1 fruit fly cellular context compared by ENCODE assay signal in the genomic region with DNA sequence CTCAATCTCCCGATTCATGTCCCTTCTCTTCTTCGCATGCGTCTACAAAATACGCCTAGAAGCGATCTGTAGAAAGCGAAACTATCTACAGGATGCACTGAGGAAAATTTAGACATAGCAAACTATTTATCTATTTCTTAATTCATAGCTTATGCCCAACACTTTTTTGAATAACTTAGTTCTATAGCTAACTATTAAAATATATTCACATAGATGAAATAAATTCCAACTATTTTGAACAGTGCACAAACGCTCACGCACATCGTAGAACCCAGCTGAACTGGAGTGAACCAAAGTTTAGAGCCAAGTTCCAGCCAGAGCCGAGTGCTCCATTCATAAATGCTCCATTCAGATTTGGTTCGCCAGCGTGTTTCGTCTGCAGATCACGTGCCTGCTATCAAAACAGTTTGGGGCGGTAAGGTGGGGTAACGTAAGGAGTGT.
TF ChIP-seq lines count a peak whose summit lies in the region.

No protein-coding gene starts in this region.

TF ChIP-seq in whole organism, embryonic, 481 proteins besides CTCF, POLR2A, EP300 and RAD21 (continued from another document):
- TF ChIP-seq CG16863 (GFP tag; optimal IDR thresholded peaks at IDR 0.05; lab: Kevin White, UChicago) (peak; percentile 25), vvl (GFP tag; IDR thresholded peaks at IDR 0.05; lab: Robert Waterston, UW) (peak; percentile 51), Hr51 (GFP tag; optimal IDR thresholded peaks at IDR 0.05; lab: Kevin White, UChicago) (peak in 1 of 2 experiments; percentile 9), Doc3 (GFP tag; IDR thresholded peaks at IDR 0.05; lab: Robert Waterston, UW; ENCODE audit: partially characterized antibody) (no peak), prd (optimal IDR thresholded peaks at IDR 0.05; lab: Kevin White, UChicago) (no peak), prd (GFP tag; IDR thresholded peaks at IDR 0.05; lab: Robert Waterston, UW) (peak; percentile 75), odd (GFP tag; optimal IDR thresholded peaks at IDR 0.05; lab: Kevin White, UChicago) (no peak), sob (GFP tag; IDR thresholded peaks at IDR 0.05; lab: Robert Waterston, UW) (peak; percentile 58), fd102C (GFP tag; optimal IDR thresholded peaks at IDR 0.05; lab: Kevin White, UChicago) (no peak), CG2678 (tag; optimal IDR thresholded peaks at IDR 0.05; lab: Kevin White, UChicago) (peak; percentile 64), lab (GFP tag; optimal IDR thresholded peaks at IDR 0.05; lab: Kevin White, UChicago) (peak; percentile 44), CG9727 (GFP tag; optimal IDR thresholded peaks at IDR 0.05; lab: Kevin White, UChicago) (peak; percentile 68), CG2120 (GFP tag; optimal IDR thresholded peaks at IDR 0.05; lab: Kevin White, UChicago) (peak; percentile 56), Camta (GFP tag; optimal IDR thresholded peaks at IDR 0.05; lab: Kevin White, UChicago) (peak; percentile 34), HLH4C (GFP tag; IDR thresholded peaks at IDR 0.05; lab: Robert Waterston, UW; ENCODE audit: partially characterized antibody) (no peak), gcm2 (GFP tag; optimal IDR thresholded peaks at IDR 0.05; lab: Kevin White, UChicago) (peak; percentile 7), Neu2 (GFP tag; optimal IDR thresholded peaks at IDR 0.05; lab: Kevin White, UChicago; ENCODE audit: borderline replicate concordance) (no peak), CG15696 (tag; optimal IDR thresholded peaks at IDR 0.05; lab: Kevin White, UChicago) (peak; percentile 21), nmo (GFP tag; optimal IDR thresholded peaks at IDR 0.05; lab: Kevin White, UChicago) (peak; percentile 45), Gug (GFP tag; IDR thresholded peaks at IDR 0.05; lab: Robert Waterston, UW) (0 out of 4 replicates have a peak, but pooled peaks have one; percentile 4), CG12299 (tag; optimal IDR thresholded peaks at IDR 0.05; lab: Kevin White, UChicago) (no peak), Chrac-16 (GFP tag; optimal IDR thresholded peaks at IDR 0.05; lab: Kevin White, UChicago) (peak; percentile 11), Max (GFP tag; optimal IDR thresholded peaks at IDR 0.05; lab: Kevin White, UChicago) (peak; percentile 23), unc-4 (GFP tag; IDR thresholded peaks at IDR 0.05; lab: Robert Waterston, UW; ENCODE audit: partially characterized antibody) (no peak), CG3847 (GFP tag; IDR thresholded peaks at IDR 0.05; lab: Robert Waterston, UW) (peak; percentile 58), klu (GFP tag; IDR thresholded peaks at IDR 0.05; lab: Robert Waterston, UW) (peak; percentile 38; the same call in 1 of the 2 replicates), PHDP (tag; optimal IDR thresholded peaks at IDR 0.05; lab: Kevin White, UChicago) (peak; percentile 26), chif (GFP tag; optimal IDR thresholded peaks at IDR 0.05; lab: Kevin White, UChicago) (peak in 1 of 2 experiments; percentile 43), Sry-β (GFP tag; optimal IDR thresholded peaks at IDR 0.05; lab: Kevin White, UChicago) (no peak), Poxn (GFP tag; IDR thresholded peaks at IDR 0.05; lab: Robert Waterston, UW) (no peak), pan (optimal IDR thresholded peaks at IDR 0.05; lab: Kevin White, UChicago) (no peak), pan (GFP tag; optimal IDR thresholded peaks at IDR 0.05 in 1 of 2, IDR thresholded peaks at IDR 0.05 in 1 of 2) (peak in 1 of 2 experiments; percentile 61), E2f2 (GFP tag; IDR thresholded peaks at IDR 0.05; lab: Robert Waterston, UW) (0 out of 2 replicates have a peak, but pooled peaks have one; percentile 21), org-1 (GFP tag; optimal IDR thresholded peaks at IDR 0.05; lab: Kevin White, UChicago) (no peak), CG3407 (GFP tag; optimal IDR thresholded peaks at IDR 0.05; lab: Kevin White, UChicago) (no peak), fd96Cb (tag; optimal IDR thresholded peaks at IDR 0.05; lab: Kevin White, UChicago) (peak; percentile 45), CG11696 (GFP tag; IDR thresholded peaks at IDR 0.05; lab: Robert Waterston, UW) (no peak), Rx (GFP tag; IDR thresholded peaks at IDR 0.05; lab: Robert Waterston, UW) (peak; percentile 25; the same call in 1 of the 2 replicates), CG10959 (GFP tag; IDR thresholded peaks at IDR 0.05; lab: Robert Waterston, UW) (peak; percentile 45; the same call in 1 of the 2 replicates), Usf (GFP tag; optimal IDR thresholded peaks at IDR 0.05; lab: Kevin White, UChicago) (no peak), CG3281 (GFP tag; optimal IDR thresholded peaks at IDR 0.05; lab: Kevin White, UChicago) (peak; percentile 15), twi (tag; optimal IDR thresholded peaks at IDR 0.05; lab: Kevin White, UChicago) (no peak), CrebB (tag; optimal IDR thresholded peaks at IDR 0.05; lab: Kevin White, UChicago) (no peak), row (GFP tag; IDR thresholded peaks at IDR 0.05; lab: Robert Waterston, UW) (peak; percentile 56), Pdp1 (GFP tag; optimal IDR thresholded peaks at IDR 0.05; lab: Kevin White, UChicago) (peak; percentile 43 to 47), CG15514 (GFP tag; optimal IDR thresholded peaks at IDR 0.05; lab: Kevin White, UChicago) (peak; percentile 42), Sox102F (GFP tag; optimal IDR thresholded peaks at IDR 0.05; lab: Kevin White, UChicago) (peak; percentile 18), sens (GFP tag; lab: Kevin White, UChicago) (peak; percentile 93), CG8924 (tag; optimal IDR thresholded peaks at IDR 0.05; lab: Kevin White, UChicago) (peak; percentile 32), CG30403 (GFP tag; optimal IDR thresholded peaks at IDR 0.05; lab: Kevin White, UChicago) (peak; percentile 47), Oli (tag; optimal IDR thresholded peaks at IDR 0.05; lab: Kevin White, UChicago) (peak; percentile 33), Ptx1 (GFP tag; IDR thresholded peaks at IDR 0.05; lab: Robert Waterston, UW) (peak; percentile 47), CG18619 (GFP tag; optimal IDR thresholded peaks at IDR 0.05; lab: Kevin White, UChicago) (peak; percentile 41), Fer3 (tag; optimal IDR thresholded peaks at IDR 0.05; lab: Kevin White, UChicago) (peak; percentile 11), HLH3B (GFP tag; IDR thresholded peaks at IDR 0.05; lab: Robert Waterston, UW) (0 out of 2 replicates have a peak, but pooled peaks have one; percentile 24), CG6813 (GFP tag; optimal IDR thresholded peaks at IDR 0.05; lab: Kevin White, UChicago) (peak; percentile 25), tup (GFP tag; optimal IDR thresholded peaks at IDR 0.05; lab: Kevin White, UChicago) (no peak), CG6683 (GFP tag; optimal IDR thresholded peaks at IDR 0.05; lab: Kevin White, UChicago) (no peak), CG4282 (GFP tag; optimal IDR thresholded peaks at IDR 0.05; lab: Kevin White, UChicago) (no peak), Hmr (GFP tag; optimal IDR thresholded peaks at IDR 0.05; lab: Kevin White, UChicago) (peak; percentile 45), zen2 (GFP tag; IDR thresholded peaks at IDR 0.05; lab: Robert Waterston, UW; ENCODE audit: partially characterized antibody) (no peak), CG12219 (GFP tag; optimal IDR thresholded peaks at IDR 0.05; lab: Kevin White, UChicago) (peak; percentile 6), wdn (GFP tag; IDR thresholded peaks at IDR 0.05; lab: Robert Waterston, UW) (peak; percentile 51; the same call in 1 of the 2 replicates), Sox100B (GFP tag; optimal IDR thresholded peaks at IDR 0.05; lab: Kevin White, UChicago) (peak; percentile 36), oc (tag; optimal IDR thresholded peaks at IDR 0.05; lab: Kevin White, UChicago) (peak; percentile 25), Atf6 (GFP tag; IDR thresholded peaks at IDR 0.05; lab: Robert Waterston, UW) (peak; percentile 34; the same call in 1 of the 2 replicates), ci (GFP tag; IDR thresholded peaks at IDR 0.05; lab: Robert Waterston, UW) (peak; percentile 53; the same call in 1 of the 3 replicates), slp2 (GFP tag; optimal IDR thresholded peaks at IDR 0.05; lab: Kevin White, UChicago) (no peak), Ets65A (GFP tag; lab: Kevin White, UChicago) (peak; percentile 28), dmrt11E (tag; optimal IDR thresholded peaks at IDR 0.05; lab: Kevin White, UChicago) (peak; percentile 57), CoRest (tag; optimal IDR thresholded peaks at IDR 0.05; lab: Kevin White, UChicago) (peak; percentile 31), CG11085 (GFP tag; IDR thresholded peaks at IDR 0.05; lab: Robert Waterston, UW) (no peak), CG14860 (GFP tag; IDR thresholded peaks at IDR 0.05; lab: Robert Waterston, UW; ENCODE audit: partially characterized antibody) (no peak), lola (GFP tag; optimal IDR thresholded peaks at IDR 0.05; lab: Kevin White, UChicago) (peak in 1 of 3 experiments; percentile 59), CG17359 (tag; optimal IDR thresholded peaks at IDR 0.05; lab: Kevin White, UChicago) (peak; percentile 43), CG15269 (tag; optimal IDR thresholded peaks at IDR 0.05; lab: Kevin White, UChicago) (peak; percentile 11), cwo (GFP tag; optimal IDR thresholded peaks at IDR 0.05; lab: Kevin White, UChicago) (peak; percentile 78), CG14441 (GFP tag; IDR thresholded peaks at IDR 0.05; lab: Robert Waterston, UW) (peak; percentile 38; the same call in 1 of the 2 replicates), CG2712 (tag; optimal IDR thresholded peaks at IDR 0.05; lab: Kevin White, UChicago) (peak; percentile 72), Dek (tag; optimal IDR thresholded peaks at IDR 0.05; lab: Kevin White, UChicago) (no peak), CG17612 (GFP tag; IDR thresholded peaks at IDR 0.05; lab: Robert Waterston, UW) (0 out of 2 replicates have a peak, but pooled peaks have one; percentile 30), Dp (GFP tag; optimal IDR thresholded peaks at IDR 0.05; lab: Kevin White, UChicago) (no peak), esg (GFP tag; conservative IDR thresholded peaks at IDR 0.05; lab: Robert Waterston, UW) (peak; percentile 41; the same call in 1 of the 2 replicates), tna (GFP tag; IDR thresholded peaks at IDR 0.05; lab: Robert Waterston, UW; ENCODE audit: partially characterized antibody) (no peak)
TF ChIP-seq in whole organism, embryonic: peak in this region for 194.
